Worm (Caenorhabditis elegans): ENCODE results near the gene srt-5.

DNA sequence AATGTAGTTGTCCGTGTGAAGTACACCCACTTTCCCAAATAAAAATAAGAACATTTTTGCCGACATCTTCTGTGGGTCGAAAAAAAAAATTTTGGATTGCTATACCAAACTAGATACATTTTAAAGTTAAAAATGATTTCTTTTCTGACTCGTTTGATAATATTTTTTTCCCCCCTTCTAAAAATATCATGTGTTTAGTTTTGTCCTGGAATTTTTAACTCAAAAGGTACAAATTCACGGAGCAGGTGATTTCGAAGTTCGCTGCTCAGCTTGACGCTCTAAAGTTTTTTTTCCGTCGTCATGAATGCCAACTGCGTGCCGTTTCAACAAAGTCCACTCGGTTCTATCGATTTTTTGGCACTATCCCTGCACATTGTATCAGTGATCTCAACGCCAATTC lies 14.8 kb downstream of the srt-5 start, which contains the start of gene srh-185:
- no peak for TF ChIP-seq jun-1 (tag; optimal IDR thresholded peaks at IDR 0.05)
- no peak for TF ChIP-seq nhr-77 (tag; optimal IDR thresholded peaks at IDR 0.05)
- no peak for TF ChIP-seq unc-39 (tag; optimal IDR thresholded peaks at IDR 0.05)
- TF ChIP-seq nhr-23 (tag; optimal IDR thresholded peaks at IDR 0.05) = no peak
- TF ChIP-seq nhr-67 (tag; optimal IDR thresholded peaks at IDR 0.05) = no peak
- TF ChIP-seq fos-1 (tag; optimal IDR thresholded peaks at IDR 0.05) = no peak
- no peak for TF ChIP-seq aly-2 (tag; optimal IDR thresholded peaks at IDR 0.05)
- no peak for TF ChIP-seq ceh-82 (tag; optimal IDR thresholded peaks at IDR 0.05)
- no peak for TF ChIP-seq ztf-11 (tag; optimal IDR thresholded peaks at IDR 0.05)
